Worm (Caenorhabditis elegans) whole organism, L4 larva: ENCODE results near the gene F52C6.4.

ENCODE experiments used
- R02D3.7 ChIP-seq: fragments of 150-350 bp; sonication (generic microtip); optimal IDR thresholded peaks from 3 replicates; lab custom pipeline; 2014; ENCODE audit warnings: missing biosample characterization, missing genetic modification characterization
- daf-19 ChIP-seq: fragments of 200-800 bp; sonication (Bioruptor generic); conservative IDR thresholded peaks from 2 replicates; pipeline ENCODE4 v1.3.6; 2022; ENCODE audit warnings: missing genetic modification characterization, missing compliant biosample characterization
- madf-9 ChIP-seq: fragments of 200-800 bp; sonication (Bioruptor generic); conservative IDR thresholded peaks from 2 replicates; pipeline ENCODE4 v1.3.6; 2022; ENCODE audit warnings: missing genetic modification reagents, missing genetic modification characterization, missing compliant biosample characterization
- nhr-11 ChIP-seq: fragments of 150-350 bp; optimal IDR thresholded peaks from 2 replicates; lab custom pipeline; 2014; ENCODE audit warnings: missing biosample characterization, missing genetic modification characterization
- nhr-42 ChIP-seq: fragments of 200-800 bp; sonication (Bioruptor generic); IDR thresholded peaks from 2 replicates; pipeline ENCODE4 v1.3.6; 2022; ENCODE audit warnings: missing genetic modification characterization, missing compliant biosample characterization
- nhr-77 ChIP-seq: fragments of 150-350 bp; optimal IDR thresholded peaks from 2 replicates; lab custom pipeline; 2014; ENCODE audit warnings: missing biosample characterization, missing genetic modification characterization
- spr-1 ChIP-seq: sonication (generic microtip); optimal IDR thresholded peaks from 2 replicates; lab custom pipeline; 2016; ENCODE audit warnings: mild to moderate bottlenecking, missing genetic modification characterization, missing compliant biosample characterization

- TF ChIP-seq daf-19 (GFP tag; lab: Robert Waterston, UW) (no peak), nhr-11 (tag; lab: Kevin White, UChicago) (no peak), madf-9 (GFP tag; lab: Robert Waterston, UW) (no peak), nhr-77 (tag; lab: Kevin White, UChicago) (no peak), nhr-42 (GFP tag; lab: Robert Waterston, UW) (no peak), R02D3.7 (no peak), spr-1 (tag; lab: Kevin White, UChicago) (no peak)
These were observed 23.5 kb downstream of the F52C6.4 start, which contains the start of gene math-48 for ce11 chrII:1946427-1946826.
